Worm (Caenorhabditis elegans) whole organism, L3 larva: ENCODE data around the gene cyp-35B3.

Source experiments
- lin-39 ChIP-seq: fragments of 150-350 bp; optimal IDR thresholded peaks from 2 replicates; lab custom pipeline; 2018; ENCODE audit warnings: missing biosample characterization, missing genetic modification reagents, missing genetic modification characterization
- nhr-237 ChIP-seq: fragments of 150-350 bp; optimal IDR thresholded peaks from 2 replicates; lab custom pipeline; 2014; ENCODE audit warnings: missing biosample characterization, missing genetic modification characterization
- nhr-28 ChIP-seq: fragments of 150-350 bp; optimal IDR thresholded peaks from 2 replicates; lab custom pipeline; 2014; ENCODE audit warnings: missing biosample characterization, missing genetic modification characterization
- nhr-76 ChIP-seq: fragments of 150-350 bp; sonication (generic microtip); optimal IDR thresholded peaks from 5 replicates; lab custom pipeline; 2014; ENCODE audit warnings: missing biosample characterization, missing genetic modification characterization
- pha-4 ChIP-seq: fragments of 150-350 bp; optimal IDR thresholded peaks from 2 replicates; lab custom pipeline; 2014; ENCODE audit warnings: missing biosample characterization, missing genetic modification reagents, missing genetic modification characterization

ce11 chrV:3902458-3903157 lies 42.5 kb upstream of the cyp-35B3 start, which contains the start of the genes str-229 and srh-190:
- TF ChIP-seq nhr-28 (tag; lab: Kevin White, UChicago) (no peak), lin-39 (no peak), nhr-237 (tag; lab: Kevin White, UChicago) (no peak), pha-4 (no peak), nhr-76 (tag; lab: Kevin White, UChicago) (no peak)
